Fruit fly (Drosophila melanogaster) whole organism, embryonic: ENCODE data around the gene Ir94a.

Experiments used
- Awh ChIP-seq: fragments of 200-800 bp; sonication (Bioruptor generic); IDR thresholded peaks from 2 replicates; pipeline ENCODE4, ENCODE4 v1.3.6; 2022; ENCODE audit warnings: missing biosample characterization, missing genetic modification characterization
- B-H1 ChIP-seq: fragments of 200-800 bp; sonication (Bioruptor generic); IDR thresholded peaks from 3 replicates; pipeline ENCODE4 v1.3.6; 2022; ENCODE audit warnings: missing biosample characterization, missing genetic modification characterization
- BtbVII ChIP-seq: fragments of 200-800 bp; sonication (Bioruptor generic); optimal IDR thresholded peaks from 3 replicates; lab custom pipeline; 2017; ENCODE audit warnings: missing biosample characterization, mild to moderate bottlenecking, missing genetic modification characterization
- CG11085 ChIP-seq: fragments of 200-800 bp; sonication (Bioruptor generic); IDR thresholded peaks from 2 replicates; pipeline ENCODE4 v1.3.6; 2022; ENCODE audit warnings: missing biosample characterization, missing genetic modification characterization
- CG11695 ChIP-seq: fragments of 200-800 bp; sonication (Bioruptor generic); IDR thresholded peaks from 3 replicates; pipeline ENCODE4 v1.3.6; 2022; ENCODE audit warnings: missing biosample characterization, missing genetic modification characterization
- CG11696 ChIP-seq: fragments of 200-800 bp; sonication (Bioruptor generic); IDR thresholded peaks from 2 replicates; pipeline ENCODE4 v1.3.6; 2022; ENCODE audit warnings: missing biosample characterization, missing genetic modification characterization
- CG12744 ChIP-seq: fragments of 200-800 bp; sonication (Bioruptor generic); optimal IDR thresholded peaks from 2 replicates; lab custom pipeline; 2016; ENCODE audit warnings: missing biosample characterization, missing genetic modification characterization
- CG12942 ChIP-seq: fragments of 200-800 bp; sonication (Bioruptor generic); optimal IDR thresholded peaks from 3 replicates; lab custom pipeline; 2016; ENCODE audit warnings: missing biosample characterization, missing genetic modification characterization
- CG13296 ChIP-seq: fragments of 200-800 bp; sonication (Bioruptor generic); optimal IDR thresholded peaks from 3 replicates; lab custom pipeline; 2018; ENCODE audit warnings: missing biosample characterization, mild to moderate bottlenecking, missing genetic modification characterization
- CG1602 ChIP-seq: fragments of 200-800 bp; sonication (Bioruptor generic); optimal IDR thresholded peaks from 3 replicates; lab custom pipeline; 2016; ENCODE audit warnings: missing biosample characterization, missing genetic modification characterization
- CG16813 ChIP-seq: fragments of 200-800 bp; sonication (Bioruptor generic); IDR thresholded peaks from 3 replicates; pipeline ENCODE4 v1.3.6; 2022; ENCODE audit warnings: missing biosample characterization, missing genetic modification characterization; ENCODE audit not compliant: partially characterized antibody
- CG17359 ChIP-seq: fragments of 200-800 bp; sonication (Bioruptor generic); optimal IDR thresholded peaks from 3 replicates; lab custom pipeline; 2018; ENCODE audit warnings: missing biosample characterization, mild to moderate bottlenecking, missing genetic modification characterization, moderate library complexity
- CG17568 ChIP-seq: fragments of 200-800 bp; sonication (Bioruptor generic); optimal IDR thresholded peaks from 2 replicates; lab custom pipeline; 2018; ENCODE audit warnings: missing biosample characterization, mild to moderate bottlenecking, missing genetic modification characterization, moderate library complexity
- CG18476 ChIP-seq: fragments of 200-800 bp; sonication (Bioruptor generic); optimal IDR thresholded peaks from 2 replicates; lab custom pipeline; 2016; ENCODE audit warnings: missing biosample characterization, mild to moderate bottlenecking, missing genetic modification characterization
- CG18764 ChIP-seq: fragments of 200-800 bp; sonication (Bioruptor generic); optimal IDR thresholded peaks from 3 replicates; lab custom pipeline; 2016; ENCODE audit warnings: missing biosample characterization, missing genetic modification characterization
- CG2199 ChIP-seq: fragments of 200-800 bp; sonication (Bioruptor generic); IDR thresholded peaks from 3 replicates; pipeline ENCODE4 v1.3.6; 2022; ENCODE audit warnings: missing biosample characterization, missing genetic modification characterization
- CG30020 ChIP-seq: fragments of 200-800 bp; optimal IDR thresholded peaks from 2 replicates; lab custom pipeline; 2019; ENCODE audit warnings: missing biosample characterization, mild to moderate bottlenecking, missing genetic modification characterization, moderate library complexity
- CG3163 ChIP-seq: fragments of 200-800 bp; sonication (Bioruptor generic); optimal IDR thresholded peaks from 3 replicates; lab custom pipeline; 2016; ENCODE audit warnings: missing biosample characterization, missing genetic modification characterization
- CG33213 ChIP-seq: fragments of 200-800 bp; sonication (Bioruptor generic); optimal IDR thresholded peaks from 3 replicates; lab custom pipeline; 2016; ENCODE audit warnings: missing biosample characterization, missing genetic modification characterization
- CG6654 ChIP-seq: fragments of 200-800 bp; sonication (Bioruptor generic); optimal IDR thresholded peaks from 2 replicates; lab custom pipeline; 2017; ENCODE audit warnings: missing biosample characterization, mild to moderate bottlenecking, missing genetic modification characterization
- CG7745 ChIP-seq: fragments of 200-800 bp; sonication (Bioruptor generic); optimal IDR thresholded peaks from 2 replicates; lab custom pipeline; 2018; ENCODE audit warnings: missing biosample characterization, mild to moderate bottlenecking, missing genetic modification characterization, moderate library complexity
- CG8290 ChIP-seq, 3 experiments: fragments of 200-800 bp; sonication (Bioruptor generic); optimal IDR thresholded peaks; 2 replicates each; lab custom pipeline; 2016 to 2019; ENCODE audit warnings: missing biosample characterization in 3 of 3, missing genetic modification characterization in 3 of 3, mild to moderate bottlenecking in 2 of 3, moderate library complexity in 1 of 3
- CG8359 ChIP-seq: fragments of 200-800 bp; sonication (Bioruptor generic); optimal IDR thresholded peaks from 2 replicates; lab custom pipeline; 2017; ENCODE audit warnings: missing biosample characterization, mild to moderate bottlenecking, missing genetic modification characterization, borderline replicate concordance
- CoRest ChIP-seq: fragments of 200-800 bp; sonication (Bioruptor generic); optimal IDR thresholded peaks from 3 replicates; lab custom pipeline; 2018; ENCODE audit warnings: missing biosample characterization, mild to moderate bottlenecking, missing genetic modification characterization, moderate library complexity
- Doc3 ChIP-seq: fragments of 200-800 bp; sonication (Bioruptor generic); IDR thresholded peaks from 3 replicates; pipeline ENCODE4 v1.3.6; 2022; ENCODE audit warnings: missing biosample characterization, missing genetic modification characterization; ENCODE audit not compliant: partially characterized antibody
- Drgx ChIP-seq: fragments of 200-800 bp; sonication (Bioruptor generic); IDR thresholded peaks from 2 replicates; pipeline ENCODE4 v1.3.6; 2022; ENCODE audit warnings: missing biosample characterization, missing genetic modification characterization
- Elba2 ChIP-seq: fragments of 200-800 bp; sonication (Bioruptor generic); optimal IDR thresholded peaks from 3 replicates; lab custom pipeline; 2016; ENCODE audit warnings: missing biosample characterization, missing genetic modification characterization
- Ets97D ChIP-seq: fragments of 200-800 bp; sonication (Bioruptor generic); optimal IDR thresholded peaks from 3 replicates; lab custom pipeline; 2016; ENCODE audit warnings: missing biosample characterization, missing genetic modification characterization
- Gsc ChIP-seq: fragments of 200-800 bp; sonication (Bioruptor generic); IDR thresholded peaks from 2 replicates; pipeline ENCODE4 v1.3.6; 2022; ENCODE audit warnings: missing biosample characterization, missing genetic modification characterization
- Hsf ChIP-seq: fragments of 200-800 bp; sonication (Bioruptor generic); optimal IDR thresholded peaks from 3 replicates; lab custom pipeline; 2016; ENCODE audit warnings: missing biosample characterization, missing genetic modification characterization
- Optix ChIP-seq: fragments of 200-800 bp; sonication (Bioruptor generic); IDR thresholded peaks from 3 replicates; pipeline ENCODE4 v1.3.6; 2022; ENCODE audit warnings: missing biosample characterization, missing genetic modification characterization
- Scr ChIP-seq: fragments of 200-800 bp; sonication (Bioruptor generic); IDR thresholded peaks from 2 replicates; pipeline ENCODE4 v1.3.6; 2022; ENCODE audit warnings: missing biosample characterization, missing genetic modification characterization; ENCODE audit not compliant: partially characterized antibody
- Sox102F ChIP-seq: fragments of 200-800 bp; sonication (Bioruptor generic); optimal IDR thresholded peaks from 2 replicates; lab custom pipeline; 2018; ENCODE audit warnings: missing biosample characterization, mild to moderate bottlenecking, missing genetic modification characterization, moderate library complexity
- Sry-β ChIP-seq: fragments of 200-800 bp; sonication (Bioruptor generic); optimal IDR thresholded peaks from 2 replicates; lab custom pipeline; 2018; ENCODE audit warnings: missing biosample characterization, mild to moderate bottlenecking, missing genetic modification characterization, moderate library complexity
- bcd ChIP-seq: fragments of 200-800 bp; sonication (Bioruptor generic); optimal IDR thresholded peaks from 2 replicates; lab custom pipeline; 2017; ENCODE audit warnings: missing biosample characterization, mild to moderate bottlenecking, missing genetic modification characterization
- cad ChIP-seq: fragments of >200 bp; optimal IDR thresholded peaks from 2 replicates; lab custom pipeline; 2017; ENCODE audit warnings: missing biosample characterization, missing genetic modification characterization
- cg ChIP-seq: fragments of 200-800 bp; sonication (Bioruptor generic); optimal IDR thresholded peaks from 3 replicates; lab custom pipeline; 2019; ENCODE audit warnings: missing biosample characterization, mild to moderate bottlenecking, missing genetic modification characterization, moderate library complexity
- dmrt11E ChIP-seq: fragments of 200-800 bp; sonication (Bioruptor generic); optimal IDR thresholded peaks from 3 replicates; lab custom pipeline; 2018; ENCODE audit warnings: missing biosample characterization, mild to moderate bottlenecking, missing genetic modification characterization, moderate library complexity
- fd102C ChIP-seq: fragments of 200-800 bp; sonication (Bioruptor generic); optimal IDR thresholded peaks from 2 replicates; lab custom pipeline; 2018; ENCODE audit warnings: missing biosample characterization, mild to moderate bottlenecking, missing genetic modification characterization, moderate library complexity
- gfzf ChIP-seq: fragments of 200-800 bp; sonication (Bioruptor generic); optimal IDR thresholded peaks from 2 replicates; lab custom pipeline; 2016; ENCODE audit warnings: missing biosample characterization, mild to moderate bottlenecking, missing genetic modification characterization, moderate library complexity
- grau ChIP-seq: fragments of 200-800 bp; optimal IDR thresholded peaks from 3 replicates; lab custom pipeline; 2019; ENCODE audit warnings: missing biosample characterization, mild to moderate bottlenecking, missing genetic modification characterization, moderate library complexity
- nerfin-1 ChIP-seq: fragments of 200-800 bp; sonication (Bioruptor generic); optimal IDR thresholded peaks from 3 replicates; lab custom pipeline; 2019; ENCODE audit warnings: missing biosample characterization, mild to moderate bottlenecking, missing genetic modification characterization, moderate library complexity
- otp ChIP-seq: fragments of 200-800 bp; sonication (Bioruptor generic); IDR thresholded peaks from 3 replicates; pipeline ENCODE4, ENCODE4 v1.3.6; 2022; ENCODE audit warnings: missing biosample characterization, missing genetic modification characterization
- pros ChIP-seq: fragments of 200-800 bp; sonication (Bioruptor generic); optimal IDR thresholded peaks from 3 replicates; lab custom pipeline; 2019; ENCODE audit warnings: missing biosample characterization, mild to moderate bottlenecking, missing genetic modification characterization, moderate library complexity
- psq ChIP-seq: fragments of 200-800 bp; sonication (Bioruptor generic); optimal IDR thresholded peaks from 2 replicates; lab custom pipeline; 2017; ENCODE audit warnings: missing biosample characterization, missing genetic modification characterization
- sc ChIP-seq, 3 experiments: fragments of >200 bp in 2 of 3; fragments of 200-800 bp in 1 of 3; sonication (Bioruptor generic) in 1 of 3; optimal IDR thresholded peaks; 2 replicates in 2 of 3; 3 replicates in 1 of 3; lab custom pipeline; 2017; ENCODE audit warnings: mild to moderate bottlenecking in 1 of 3, missing biosample characterization in 1 of 3, missing genetic modification characterization in 1 of 3, missing genetic modification reagents in 1 of 3
- seq ChIP-seq: fragments of 200-800 bp; sonication (Bioruptor generic); IDR thresholded peaks from 2 replicates; pipeline ENCODE4 v1.3.6; 2022; ENCODE audit warnings: missing biosample characterization, missing genetic modification characterization
- shn ChIP-seq: fragments of 200-800 bp; sonication (Bioruptor generic); optimal IDR thresholded peaks from 3 replicates; lab custom pipeline; 2016; ENCODE audit warnings: missing biosample characterization, missing genetic modification characterization
- sim ChIP-seq: fragments of 200-800 bp; sonication (Bioruptor generic); IDR thresholded peaks from 2 replicates; pipeline ENCODE4 v1.3.6; 2022; ENCODE audit warnings: missing biosample characterization, missing genetic modification characterization
- yki ChIP-seq: fragments of >200 bp; optimal IDR thresholded peaks from 3 replicates; lab custom pipeline; 2018
- z ChIP-seq: fragments of 200-800 bp; sonication (Bioruptor generic); IDR thresholded peaks from 3 replicates; pipeline ENCODE4 v1.3.6; 2022; ENCODE audit warnings: missing biosample characterization, missing genetic modification characterization

Ir94a gene

dm6 chr3R:22134462-22134861 is 21.2 kb downstream of the Ir94a start (continued):
- TF ChIP-seq CG8290 (GFP tag; optimal IDR thresholded peaks at IDR 0.05; lab: Kevin White, UChicago) (no peak), CG8290 (tag; optimal IDR thresholded peaks at IDR 0.05; lab: Kevin White, UChicago) (no peak), BtbVII (GFP tag; lab: Kevin White, UChicago) (no peak), CG18764 (GFP tag; lab: Kevin White, UChicago) (no peak), CoRest (tag; lab: Kevin White, UChicago) (no peak), Hsf (GFP tag; lab: Kevin White, UChicago) (no peak), Gsc (GFP tag; lab: Robert Waterston, UW) (no peak), Awh (GFP tag; lab: Robert Waterston, UW) (no peak), dmrt11E (no peak), CG8359 (GFP tag; lab: Kevin White, UChicago) (no peak), yki (no peak), CG11695 (GFP tag; lab: Robert Waterston, UW) (no peak), Ets97D (GFP tag; lab: Kevin White, UChicago) (no peak), Scr (GFP tag; lab: Robert Waterston, UW) (no peak), Sry-β (GFP tag; lab: Kevin White, UChicago) (no peak), z (GFP tag; lab: Robert Waterston, UW) (0 out of 3 replicates have a peak, but pooled peaks have one; percentile 38), seq (0 out of 2 replicates have a peak, but pooled peaks have one; percentile 21), CG12942 (GFP tag; lab: Kevin White, UChicago) (no peak), CG3163 (GFP tag; lab: Kevin White, UChicago) (no peak), CG18476 (GFP tag; lab: Kevin White, UChicago) (no peak), CG17359 (tag; lab: Kevin White, UChicago) (no peak), CG30020 (tag; lab: Kevin White, UChicago) (no peak), bcd (GFP tag; lab: Kevin White, UChicago) (no peak), fd102C (no peak), cg (GFP tag; lab: Kevin White, UChicago) (peak; percentile 73), Doc3 (GFP tag; lab: Robert Waterston, UW) (no peak), CG2199 (GFP tag; lab: Robert Waterston, UW) (no peak), CG11696 (GFP tag; lab: Robert Waterston, UW) (no peak), CG6654 (GFP tag; lab: Kevin White, UChicago) (no peak), shn (no peak), Elba2 (GFP tag; lab: Kevin White, UChicago) (no peak), sc (optimal IDR thresholded peaks at IDR 0.05; lab: Kevin White, UChicago) (no peak), sc (GFP tag; optimal IDR thresholded peaks at IDR 0.05; lab: Kevin White, UChicago) (no peak), CG7745 (tag; lab: Kevin White, UChicago) (peak; percentile 10), CG11085 (no peak), B-H1 (no peak), CG13296 (GFP tag; lab: Kevin White, UChicago) (no peak), psq (GFP tag; lab: Kevin White, UChicago) (peak; percentile 12), CG17568 (GFP tag; lab: Kevin White, UChicago) (no peak), Optix (no peak), Drgx (GFP tag; lab: Robert Waterston, UW) (no peak), sim (GFP tag; lab: Robert Waterston, UW) (no peak), cad (peak; percentile 25), CG1602 (GFP tag; lab: Kevin White, UChicago) (no peak), CG16813 (GFP tag; lab: Robert Waterston, UW) (no peak), grau (tag; lab: Kevin White, UChicago) (no peak), gfzf (no peak), otp (GFP tag; lab: Robert Waterston, UW) (no peak), CG33213 (GFP tag; lab: Kevin White, UChicago) (no peak), nerfin-1 (tag; lab: Kevin White, UChicago) (peak; percentile 24), pros (GFP tag; lab: Kevin White, UChicago) (peak; percentile 86), CG12744 (GFP tag; lab: Kevin White, UChicago) (no peak), Sox102F (GFP tag; lab: Kevin White, UChicago) (no peak)
